Worm (Caenorhabditis elegans) whole organism, young adult: ENCODE data around the gene C30G7.2.

Source experiments
- F55B11.4 ChIP-seq: sonication (generic microtip); optimal IDR thresholded peaks from 2 replicates; lab custom pipeline; 2016; ENCODE audit warnings: missing compliant biosample characterization, missing genetic modification characterization, borderline replicate concordance; ENCODE audit not compliant: insufficient read depth
- cebp-1 ChIP-seq, 2 experiments: fragments of 200-800 bp in 1 of 2; sonication (Bioruptor generic) in 1 of 2; sonication (generic microtip) in 1 of 2; IDR thresholded peaks in 1 of 2; optimal IDR thresholded peaks in 1 of 2; 2 replicates each; pipeline versions ENCODE4 v1.3.6 to Lab custom; 2017 to 2022; ENCODE audit warnings: missing compliant biosample characterization in 2 of 2, missing genetic modification characterization in 2 of 2, mild to moderate bottlenecking in 1 of 2, missing genetic modification reagents in 1 of 2, moderate library complexity in 1 of 2

DNA sequence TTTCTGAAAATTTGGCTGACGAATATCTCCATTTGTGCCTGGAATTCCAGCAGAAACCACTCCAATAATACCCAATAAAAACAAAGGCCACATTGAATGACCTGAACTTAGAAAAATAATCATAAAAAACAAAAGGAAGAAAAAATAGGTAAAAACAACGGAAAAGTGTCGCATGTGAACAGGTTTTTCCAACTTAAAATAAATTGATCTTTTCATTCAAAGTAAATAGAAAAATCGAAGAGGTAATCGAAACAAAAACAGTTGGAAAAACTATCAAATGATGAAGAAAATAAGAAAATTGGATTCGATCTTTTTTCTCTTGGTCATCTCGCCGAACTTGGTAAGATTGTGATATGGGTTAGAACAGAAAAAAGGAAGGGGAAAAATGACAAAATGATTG is 15.2 kb upstream of the C30G7.2 start, which contains the start of gene zmp-4:
- no peak for TF ChIP-seq cebp-1 (GFP tag; IDR thresholded peaks at IDR 0.05; lab: Robert Waterston, UW)
- TF ChIP-seq cebp-1 (tag; optimal IDR thresholded peaks at IDR 0.05; lab: Kevin White, UChicago) = no peak
- TF ChIP-seq F55B11.4 (tag; lab: Kevin White, UChicago) = no peak
